Worm (Caenorhabditis elegans) whole organism, late embryonic: Measurements from ENCODE around the gene C50B8.6.

Experiments
- ceh-18 ChIP-seq: sonication (generic microtip); optimal IDR thresholded peaks from 2 replicates; lab custom pipeline; 2016; ENCODE audit warnings: missing genetic modification characterization, missing compliant biosample characterization
- unc-3 ChIP-seq, 2 experiments: fragments of 200-800 bp in 1 of 2; sonication (Bioruptor generic) in 1 of 2; sonication (generic microtip) in 1 of 2; conservative IDR thresholded peaks in 1 of 2; optimal IDR thresholded peaks in 1 of 2; 2 replicates each; pipeline versions ENCODE4 v1.3.6 to Lab custom; 2016 to 2022; ENCODE audit warnings: missing compliant biosample characterization in 2 of 2, missing genetic modification characterization in 2 of 2, missing genetic modification reagents in 1 of 2

DNA sequence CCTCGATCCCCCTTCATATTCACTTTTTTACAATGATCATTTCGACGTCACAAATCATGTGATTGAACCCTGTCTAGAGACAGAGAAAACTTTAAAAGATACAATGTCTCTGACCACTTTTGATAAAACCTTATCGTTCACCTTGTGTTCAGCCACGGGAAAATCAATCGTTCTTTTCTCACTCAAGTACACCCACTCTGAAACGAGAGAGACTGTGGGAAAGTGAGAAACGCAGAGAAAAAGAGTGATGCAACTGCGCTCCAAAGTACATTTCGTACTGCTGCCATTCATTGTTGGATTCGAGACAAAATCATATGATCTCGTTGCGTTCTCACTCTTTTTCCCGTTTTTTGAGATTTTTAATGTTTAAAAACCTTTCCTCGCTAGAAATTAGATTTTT lies 13.6 kb upstream of the C50B8.6 start:
- TF ChIP-seq ceh-18 (tag; lab: Kevin White, UChicago) (peak; percentile 51), unc-3 (GFP tag; conservative IDR thresholded peaks at IDR 0.05; lab: Robert Waterston, UW) (no peak), unc-3 (tag; optimal IDR thresholded peaks at IDR 0.05; lab: Kevin White, UChicago) (no peak)
